Fruit fly (Drosophila melanogaster) whole organism, embryonic: ENCODE measurements around the gene CG14015.
A peak's percentile ranks its signal among the peaks of the same experiment; 100 is the strongest.

Source experiments
- B-H1 ChIP-seq: fragments of 200-800 bp; sonication (Bioruptor generic); IDR thresholded peaks from 3 replicates; pipeline ENCODE4 v1.3.6; 2022; ENCODE audit warnings: missing biosample characterization, missing genetic modification characterization
- CG10147 ChIP-seq: fragments of 200-800 bp; sonication (Bioruptor generic); optimal IDR thresholded peaks from 2 replicates; lab custom pipeline; 2019; ENCODE audit warnings: missing biosample characterization, mild to moderate bottlenecking, missing genetic modification characterization, moderate library complexity
- CG10431 ChIP-seq: fragments of 200-800 bp; sonication (Bioruptor generic); optimal IDR thresholded peaks from 3 replicates; lab custom pipeline; 2018; ENCODE audit warnings: missing biosample characterization, mild to moderate bottlenecking, missing genetic modification characterization
- CG11723 ChIP-seq: fragments of 200-800 bp; sonication (Bioruptor generic); optimal IDR thresholded peaks from 2 replicates; lab custom pipeline; 2017; ENCODE audit warnings: missing biosample characterization, mild to moderate bottlenecking, missing genetic modification characterization
- CG12236 ChIP-seq: fragments of 200-800 bp; sonication (Bioruptor generic); optimal IDR thresholded peaks from 2 replicates; lab custom pipeline; 2016; ENCODE audit warnings: missing biosample characterization, missing genetic modification characterization
- CG14441 ChIP-seq: fragments of 200-800 bp; sonication (Bioruptor generic); IDR thresholded peaks from 2 replicates; pipeline ENCODE4 v1.3.6; 2022; ENCODE audit warnings: missing biosample characterization, missing genetic modification characterization
- CG15696 ChIP-seq: fragments of 200-800 bp; sonication (Bioruptor generic); optimal IDR thresholded peaks from 2 replicates; lab custom pipeline; 2019; ENCODE audit warnings: missing biosample characterization, mild to moderate bottlenecking, missing genetic modification characterization, moderate library complexity
- CG16815 ChIP-seq: fragments of 200-800 bp; sonication (Bioruptor generic); optimal IDR thresholded peaks from 3 replicates; lab custom pipeline; 2017; ENCODE audit warnings: missing biosample characterization, mild to moderate bottlenecking, missing genetic modification characterization
- CG17186 ChIP-seq: fragments of 200-800 bp; sonication (Bioruptor generic); optimal IDR thresholded peaks from 3 replicates; lab custom pipeline; 2017; ENCODE audit warnings: missing biosample characterization, missing genetic modification reagents, missing genetic modification characterization
- CG17328 ChIP-seq: fragments of 200-800 bp; sonication (Bioruptor generic); IDR thresholded peaks from 2 replicates; pipeline ENCODE4 v1.3.6; 2022; ENCODE audit warnings: missing biosample characterization, missing genetic modification characterization
- CG1792 ChIP-seq: fragments of 200-800 bp; sonication (Bioruptor generic); optimal IDR thresholded peaks from 2 replicates; lab custom pipeline; 2016; ENCODE audit warnings: missing biosample characterization, missing genetic modification characterization
- CG2120 ChIP-seq: fragments of 200-800 bp; sonication (Bioruptor generic); optimal IDR thresholded peaks from 3 replicates; lab custom pipeline; 2016; ENCODE audit warnings: missing biosample characterization, missing genetic modification characterization
- CG2712 ChIP-seq: fragments of 200-800 bp; optimal IDR thresholded peaks from 3 replicates; lab custom pipeline; 2019; ENCODE audit warnings: missing biosample characterization, mild to moderate bottlenecking, missing genetic modification characterization, moderate library complexity
- CG2889 ChIP-seq: fragments of 200-800 bp; sonication (Bioruptor generic); IDR thresholded peaks from 3 replicates; pipeline ENCODE4 v1.3.6; 2022; ENCODE audit warnings: missing biosample characterization, missing genetic modification characterization
- CG3847 ChIP-seq: fragments of 200-800 bp; sonication (Bioruptor generic); IDR thresholded peaks from 2 replicates; pipeline ENCODE4 v1.3.6; 2022; ENCODE audit warnings: missing biosample characterization, missing genetic modification characterization
- CG5245 ChIP-seq: fragments of 200-800 bp; sonication (Bioruptor generic); optimal IDR thresholded peaks from 3 replicates; lab custom pipeline; 2016; ENCODE audit warnings: missing biosample characterization, missing genetic modification characterization
- CG7271 ChIP-seq: fragments of 200-800 bp; sonication (Bioruptor generic); optimal IDR thresholded peaks from 2 replicates; lab custom pipeline; 2018; ENCODE audit warnings: missing biosample characterization, mild to moderate bottlenecking, missing genetic modification characterization, moderate library complexity
- CG7745 ChIP-seq: fragments of 200-800 bp; sonication (Bioruptor generic); optimal IDR thresholded peaks from 2 replicates; lab custom pipeline; 2018; ENCODE audit warnings: missing biosample characterization, mild to moderate bottlenecking, missing genetic modification characterization, moderate library complexity
- CG7786 ChIP-seq: fragments of 200-800 bp; sonication (Bioruptor generic); optimal IDR thresholded peaks from 2 replicates; lab custom pipeline; 2016; ENCODE audit warnings: missing biosample characterization, missing genetic modification characterization
- CG8388 ChIP-seq: fragments of 200-800 bp; sonication (Bioruptor generic); optimal IDR thresholded peaks from 2 replicates; lab custom pipeline; 2019; ENCODE audit warnings: missing biosample characterization, mild to moderate bottlenecking, missing genetic modification characterization, moderate library complexity
- CG9215 ChIP-seq: fragments of 200-800 bp; sonication (Bioruptor generic); IDR thresholded peaks from 2 replicates; pipeline ENCODE4 v1.3.6; 2022; ENCODE audit warnings: missing biosample characterization, missing genetic modification characterization
- CG9727 ChIP-seq: fragments of 200-800 bp; sonication (Bioruptor generic); optimal IDR thresholded peaks from 3 replicates; lab custom pipeline; 2017; ENCODE audit warnings: missing biosample characterization, mild to moderate bottlenecking, missing genetic modification characterization
- CG9797 ChIP-seq: fragments of 200-800 bp; sonication (Bioruptor generic); optimal IDR thresholded peaks from 3 replicates; lab custom pipeline; 2018; ENCODE audit warnings: missing biosample characterization, mild to moderate bottlenecking, missing genetic modification characterization
- Elba2 ChIP-seq: fragments of 200-800 bp; sonication (Bioruptor generic); optimal IDR thresholded peaks from 3 replicates; lab custom pipeline; 2016; ENCODE audit warnings: missing biosample characterization, missing genetic modification characterization
- H15 ChIP-seq: fragments of 200-800 bp; sonication (Bioruptor generic); IDR thresholded peaks from 3 replicates; pipeline ENCODE4 v1.3.6; 2022; ENCODE audit warnings: missing biosample characterization, missing genetic modification characterization
- Hr51 ChIP-seq, 2 experiments: fragments of 200-800 bp; sonication (Bioruptor generic); optimal IDR thresholded peaks; 2 replicates in 1 of 2; 3 replicates in 1 of 2; lab custom pipeline; 2016 to 2018; ENCODE audit warnings: missing biosample characterization in 2 of 2, missing genetic modification characterization in 2 of 2, mild to moderate bottlenecking in 1 of 2, moderate library complexity in 1 of 2
- Jarid2 ChIP-seq: fragments of 200-800 bp; sonication (Bioruptor generic); optimal IDR thresholded peaks from 3 replicates; lab custom pipeline; 2017; ENCODE audit warnings: mild to moderate bottlenecking, missing biosample characterization, missing genetic modification reagents, missing genetic modification characterization
- MESR4 ChIP-seq: fragments of 200-800 bp; sonication (Bioruptor generic); optimal IDR thresholded peaks from 2 replicates; lab custom pipeline; 2018; ENCODE audit warnings: missing biosample characterization, mild to moderate bottlenecking, missing genetic modification characterization, moderate library complexity
- Mrtf ChIP-seq: fragments of 200-800 bp; sonication (Bioruptor generic); IDR thresholded peaks from 3 replicates; pipeline ENCODE4 v1.3.6; 2022; ENCODE audit warnings: missing biosample characterization, missing genetic modification characterization
- NK7.1 ChIP-seq: fragments of 200-800 bp; sonication (Bioruptor generic); optimal IDR thresholded peaks from 3 replicates; lab custom pipeline; 2016; ENCODE audit warnings: missing biosample characterization, missing genetic modification characterization
- Side ChIP-seq: fragments of 200-800 bp; sonication (Bioruptor generic); optimal IDR thresholded peaks from 2 replicates; lab custom pipeline; 2016; ENCODE audit warnings: missing biosample characterization, missing genetic modification characterization
- Sry-δ ChIP-seq: fragments of 200-800 bp; sonication (Bioruptor generic); optimal IDR thresholded peaks from 2 replicates; lab custom pipeline; 2016; ENCODE audit warnings: missing biosample characterization, missing genetic modification characterization
- Tbp ChIP-seq: fragments of >200 bp; optimal IDR thresholded peaks from 2 replicates; lab custom pipeline; 2018; ENCODE audit warnings: missing biosample characterization, missing genetic modification characterization
- al ChIP-seq: fragments of 200-800 bp; sonication (Bioruptor generic); IDR thresholded peaks from 2 replicates; pipeline ENCODE4 v1.3.6; 2022; ENCODE audit warnings: missing biosample characterization, missing genetic modification characterization
- ara ChIP-seq: fragments of 200-800 bp; sonication (Bioruptor generic); IDR thresholded peaks from 2 replicates; pipeline ENCODE4 v1.3.6; 2022; ENCODE audit warnings: missing biosample characterization, missing genetic modification characterization
- bowl ChIP-seq: fragments of 200-800 bp; sonication (Bioruptor generic); IDR thresholded peaks from 2 replicates; pipeline ENCODE4 v1.3.6; 2022; ENCODE audit warnings: missing biosample characterization, missing genetic modification characterization
- dati ChIP-seq: fragments of 200-800 bp; sonication (Bioruptor generic); IDR thresholded peaks from 2 replicates; pipeline ENCODE4 v1.3.6; 2022; ENCODE audit warnings: missing biosample characterization, missing genetic modification characterization
- ewg ChIP-seq: fragments of 200-800 bp; sonication (Bioruptor generic); optimal IDR thresholded peaks from 3 replicates; lab custom pipeline; 2017; ENCODE audit warnings: mild to moderate bottlenecking, missing biosample characterization, missing genetic modification reagents, missing genetic modification characterization
- nmo ChIP-seq: fragments of 200-800 bp; sonication (Bioruptor generic); optimal IDR thresholded peaks from 2 replicates; lab custom pipeline; 2018; ENCODE audit warnings: missing biosample characterization, mild to moderate bottlenecking, missing genetic modification characterization, moderate library complexity
- pzg ChIP-seq: fragments of 200-800 bp; sonication (Bioruptor generic); optimal IDR thresholded peaks from 3 replicates; lab custom pipeline; 2018; ENCODE audit warnings: missing biosample characterization, mild to moderate bottlenecking, missing genetic modification characterization, moderate library complexity
- salm ChIP-seq: fragments of 200-800 bp; sonication (Bioruptor generic); optimal IDR thresholded peaks from 2 replicates; lab custom pipeline; 2018; ENCODE audit warnings: missing biosample characterization, mild to moderate bottlenecking, missing genetic modification characterization
- seq ChIP-seq: fragments of 200-800 bp; sonication (Bioruptor generic); IDR thresholded peaks from 2 replicates; pipeline ENCODE4 v1.3.6; 2022; ENCODE audit warnings: missing biosample characterization, missing genetic modification characterization
- sisA ChIP-seq: fragments of 200-800 bp; sonication (Bioruptor generic); IDR thresholded peaks from 2 replicates; pipeline ENCODE4 v1.3.6; 2022; ENCODE audit warnings: missing biosample characterization, missing genetic modification characterization
- sna ChIP-seq: fragments of 200-800 bp; sonication (Bioruptor generic); IDR thresholded peaks from 2 replicates; pipeline ENCODE4 v1.3.6; 2022; ENCODE audit warnings: missing biosample characterization, missing genetic modification characterization; ENCODE audit not compliant: partially characterized antibody
- sug ChIP-seq: fragments of 200-800 bp; optimal IDR thresholded peaks from 2 replicates; lab custom pipeline; 2019; ENCODE audit warnings: missing biosample characterization, mild to moderate bottlenecking, missing genetic modification characterization, moderate library complexity
- tio ChIP-seq: fragments of 200-800 bp; sonication (Bioruptor generic); optimal IDR thresholded peaks from 2 replicates; lab custom pipeline; 2017; ENCODE audit warnings: missing biosample characterization, missing genetic modification characterization, inconsistent platforms
- unc-4 ChIP-seq: fragments of 200-800 bp; sonication (Bioruptor generic); IDR thresholded peaks from 2 replicates; pipeline ENCODE4 v1.3.6; 2022; ENCODE audit warnings: missing biosample characterization, missing genetic modification characterization; ENCODE audit not compliant: partially characterized antibody
- vnd ChIP-seq: fragments of 200-800 bp; sonication (Bioruptor generic); IDR thresholded peaks from 3 replicates; pipeline ENCODE4 v1.3.6; 2022; ENCODE audit warnings: missing biosample characterization, missing genetic modification characterization; ENCODE audit not compliant: partially characterized antibody
- vvl ChIP-seq: fragments of 200-800 bp; sonication (Bioruptor generic); IDR thresholded peaks from 2 replicates; pipeline ENCODE4 v1.3.6; 2022; ENCODE audit warnings: missing biosample characterization, missing genetic modification characterization
- zfh1 ChIP-seq: fragments of 200-800 bp; sonication (Bioruptor generic); IDR thresholded peaks from 3 replicates; pipeline ENCODE4 v1.3.6; 2022; ENCODE audit warnings: missing biosample characterization, missing genetic modification characterization

CG14015 gene

DNA sequence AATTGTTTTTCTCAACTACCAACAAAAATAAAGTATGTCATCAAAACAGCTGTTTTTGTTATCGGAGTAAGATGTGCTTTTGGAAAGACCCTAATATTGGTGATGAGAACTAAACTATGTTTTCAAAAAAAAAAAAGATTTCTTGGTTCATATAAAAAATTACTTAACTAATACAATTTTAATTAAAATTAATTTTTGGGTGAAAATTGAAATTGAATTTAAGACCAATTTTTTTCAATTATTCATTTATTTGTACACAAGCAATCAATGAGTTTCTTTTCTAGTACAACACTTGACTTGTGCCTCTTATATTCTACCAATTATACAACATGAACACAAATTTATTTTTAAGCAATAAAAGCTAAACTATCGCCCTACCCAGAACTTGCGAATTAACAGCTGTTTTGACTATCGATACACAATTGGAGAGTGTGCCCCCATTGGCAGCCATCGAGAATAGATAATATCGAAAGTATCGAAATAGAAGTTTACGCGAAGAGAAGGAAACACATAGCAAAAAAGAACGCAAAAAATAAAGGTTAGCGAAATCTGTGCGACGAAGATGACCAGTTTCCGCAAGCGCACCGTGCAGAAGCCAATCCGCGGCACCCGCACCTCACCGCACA is 15.0 kb downstream of the CG14015 start, which contains the start of the genes Vps52 and Elp4 (continued):
- TF ChIP-seq salm (tag; lab: Kevin White, UChicago) (no peak), Elba2 (peak; percentile 42), CG9727 (peak; percentile 85), CG17186 (peak; percentile 27), sisA (peak; percentile 34; the same call in 1 of the 2 replicates), CG17328 (peak; percentile 58), NK7.1 (GFP tag; lab: Kevin White, UChicago) (peak; percentile 20), CG2889 (peak; percentile 47; the same call in 1 of the 3 replicates), CG12236 (GFP tag; lab: Kevin White, UChicago) (no peak), CG2712 (tag; lab: Kevin White, UChicago) (peak; percentile 84), CG9215 (GFP tag; lab: Robert Waterston, UW) (peak; percentile 72), CG14441 (GFP tag; lab: Robert Waterston, UW) (peak; percentile 70), CG11723 (GFP tag; lab: Kevin White, UChicago) (no peak), unc-4 (GFP tag; lab: Robert Waterston, UW) (peak; percentile 63), bowl (no peak), CG7271 (tag; lab: Kevin White, UChicago) (peak; percentile 28), Side (GFP tag; lab: Kevin White, UChicago) (peak; percentile 14), CG15696 (peak; percentile 70), CG16815 (peak; percentile 60), vvl (GFP tag; lab: Robert Waterston, UW) (peak; percentile 70), CG5245 (GFP tag; lab: Kevin White, UChicago) (peak; percentile 48), sna (peak; percentile 61; the same call in 1 of the 2 replicates), CG1792 (peak; percentile 8), nmo (GFP tag; lab: Kevin White, UChicago) (peak; percentile 89), H15 (GFP tag; lab: Robert Waterston, UW) (peak; percentile 59; the same call in 1 of the 3 replicates), CG2120 (GFP tag; lab: Kevin White, UChicago) (peak; percentile 84), Tbp (GFP tag; lab: Kevin White, UChicago) (no peak), ewg (GFP tag; lab: Kevin White, UChicago) (peak; percentile 32), CG7745 (tag; lab: Kevin White, UChicago) (no peak), vnd (GFP tag; lab: Robert Waterston, UW) (peak; percentile 78), pzg (GFP tag; lab: Kevin White, UChicago) (peak; percentile 50), al (GFP tag; lab: Robert Waterston, UW) (peak; percentile 53), CG9797 (peak; percentile 16), MESR4 (GFP tag; lab: Kevin White, UChicago) (peak; percentile 24), CG7786 (peak; percentile 30), Hr51 (GFP tag; optimal IDR thresholded peaks at IDR 0.05; lab: Kevin White, UChicago) (peak in 1 of 2 experiments; percentile 41), Mrtf (GFP tag; lab: Robert Waterston, UW) (no peak; the same call in 2 of the 3 replicates), Jarid2 (GFP tag; lab: Kevin White, UChicago) (no peak), CG10147 (peak; percentile 83), Sry-δ (peak; percentile 76), seq (peak; percentile 51; the same call in 1 of the 2 replicates), CG8388 (GFP tag; lab: Kevin White, UChicago) (peak; percentile 61), ara (GFP tag; lab: Robert Waterston, UW) (no peak), B-H1 (GFP tag; lab: Robert Waterston, UW) (0 out of 3 replicates have a peak, but pooled peaks have one; percentile 46), tio (GFP tag; lab: Kevin White, UChicago) (no peak), CG3847 (peak; percentile 73), dati (GFP tag; lab: Robert Waterston, UW) (no peak), CG10431 (GFP tag; lab: Kevin White, UChicago) (peak; percentile 35), zfh1 (peak; percentile 64), sug (tag; lab: Kevin White, UChicago) (peak; percentile 85)
